Worm (Caenorhabditis elegans) whole organism, midembryonic: ENCODE data around the gene R07C12.3.
"Not testable (repeated sequence)": the region's sequence is repeated elsewhere in the genome, so short reads cannot be mapped to it uniquely, and the experiment has no call there.

Source experiments
- T22C8.4 ChIP-seq: fragments of 200-800 bp; sonication (Bioruptor generic); IDR thresholded peaks from 2 replicates; pipeline ENCODE4 v1.3.6; 2022; ENCODE audit warnings: missing genetic modification characterization, missing compliant biosample characterization
- cog-1 ChIP-seq: sonication (generic microtip); optimal IDR thresholded peaks from 2 replicates; lab custom pipeline; 2016; ENCODE audit warnings: missing genetic modification characterization, missing compliant biosample characterization
- flt-1 ChIP-seq: fragments of 200-800 bp; sonication (Bioruptor generic); IDR thresholded peaks from 2 replicates; pipeline ENCODE4 v1.3.6; 2022; ENCODE audit warnings: missing genetic modification characterization, missing compliant biosample characterization
- klf-2 ChIP-seq: fragments of 200-800 bp; sonication (Bioruptor generic); conservative IDR thresholded peaks from 2 replicates; pipeline ENCODE4 v1.3.6; 2022; ENCODE audit warnings: missing genetic modification reagents, missing genetic modification characterization, missing compliant biosample characterization
- med-1 ChIP-seq: sonication (generic microtip); optimal IDR thresholded peaks from 2 replicates; lab custom pipeline; 2017; ENCODE audit warnings: missing genetic modification characterization, mild to moderate bottlenecking, missing compliant biosample characterization, antibody characterized with exemption, missing genetic modification reagents; ENCODE audit not compliant: insufficient read depth
- ref-1 ChIP-seq: fragments of 200-800 bp; sonication (Bioruptor generic); conservative IDR thresholded peaks from 2 replicates; pipeline ENCODE4 v1.3.6; 2022; ENCODE audit warnings: missing genetic modification reagents, missing genetic modification characterization, missing compliant biosample characterization
- tab-1 ChIP-seq: fragments of 200-800 bp; sonication (Bioruptor generic); IDR thresholded peaks from 2 replicates; pipeline ENCODE4 v1.3.6; 2022; ENCODE audit warnings: missing genetic modification characterization, missing compliant biosample characterization
- ztf-23 ChIP-seq: fragments of 200-800 bp; sonication (Bioruptor generic); IDR thresholded peaks from 2 replicates; pipeline ENCODE4 v1.3.6; 2022; ENCODE audit warnings: missing genetic modification reagents, missing genetic modification characterization, missing compliant biosample characterization
- ztf-29 ChIP-seq: fragments of 200-800 bp; sonication (Bioruptor generic); IDR thresholded peaks from 2 replicates; pipeline ENCODE4 v1.3.6; 2022; ENCODE audit warnings: missing genetic modification reagents, missing genetic modification characterization, missing compliant biosample characterization

The R07C12.3 gene

DNA sequence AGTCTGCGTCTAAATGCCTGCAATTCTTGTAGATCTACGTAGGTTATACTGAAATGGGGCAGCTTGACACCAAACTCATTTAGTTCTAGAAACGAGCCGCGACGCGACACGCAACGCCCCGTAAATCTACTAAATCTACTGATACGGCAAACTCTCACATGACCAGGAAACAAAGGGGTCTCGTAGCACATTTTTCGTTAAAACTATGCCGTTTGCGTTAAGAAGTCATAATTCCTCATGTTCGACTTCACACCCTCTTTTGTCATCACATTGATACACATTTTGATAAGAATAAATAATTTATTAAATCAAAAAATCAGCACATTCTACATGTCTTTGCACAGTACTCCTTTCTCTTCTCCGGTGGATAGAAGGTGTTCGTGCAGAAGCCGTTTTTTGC, 23.8 kb upstream of the R07C12.3 start:
- TF ChIP-seq cog-1 (no peak), med-1 (no peak), tab-1 (GFP tag; lab: Robert Waterston, UW) (no peak), T22C8.4 (GFP tag; lab: Robert Waterston, UW) (no peak), ztf-29 (GFP tag; lab: Robert Waterston, UW) (no peak), ztf-23 (GFP tag; lab: Robert Waterston, UW) (no peak), ref-1 (no peak), flt-1 (GFP tag; lab: Robert Waterston, UW) (no peak), klf-2 (GFP tag; lab: Robert Waterston, UW) (no peak)

DNA sequence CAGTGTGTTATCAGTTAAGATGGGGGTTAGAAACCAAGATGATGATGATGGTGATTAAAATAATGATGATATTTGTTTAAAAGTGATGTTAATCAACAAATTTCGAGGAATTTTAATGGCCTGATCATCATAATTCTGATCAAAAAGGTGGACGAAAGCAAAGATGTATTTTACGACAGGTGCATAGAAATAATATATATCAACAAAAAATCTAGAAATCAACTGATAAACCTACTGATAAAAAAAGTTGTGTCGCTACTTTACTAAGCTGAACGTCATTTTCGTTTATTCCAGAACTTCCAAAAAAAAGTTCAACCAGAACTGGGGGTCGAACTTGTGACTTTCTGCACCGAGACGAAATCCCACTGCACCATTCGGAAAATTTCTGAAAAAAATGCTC, 21.8 kb upstream of the R07C12.3 start, which contains the start of gene mul-1:
TSS of gene mul-1 (minus strand) at position 84 of the 400 bp plus-strand sequence.
- no peak for TF ChIP-seq tab-1 (GFP tag; lab: Robert Waterston, UW)
- TF ChIP-seq cog-1, result no peak
- TF ChIP-seq ref-1, result no peak
- TF ChIP-seq ztf-29 (GFP tag; lab: Robert Waterston, UW), result no peak
- TF ChIP-seq flt-1 (GFP tag; lab: Robert Waterston, UW), result no peak
- TF ChIP-seq klf-2 (GFP tag; lab: Robert Waterston, UW), result no peak
- TF ChIP-seq med-1, result no peak
- no peak for TF ChIP-seq T22C8.4 (GFP tag; lab: Robert Waterston, UW)
- TF ChIP-seq ztf-23 (GFP tag; lab: Robert Waterston, UW), result no peak

DNA sequence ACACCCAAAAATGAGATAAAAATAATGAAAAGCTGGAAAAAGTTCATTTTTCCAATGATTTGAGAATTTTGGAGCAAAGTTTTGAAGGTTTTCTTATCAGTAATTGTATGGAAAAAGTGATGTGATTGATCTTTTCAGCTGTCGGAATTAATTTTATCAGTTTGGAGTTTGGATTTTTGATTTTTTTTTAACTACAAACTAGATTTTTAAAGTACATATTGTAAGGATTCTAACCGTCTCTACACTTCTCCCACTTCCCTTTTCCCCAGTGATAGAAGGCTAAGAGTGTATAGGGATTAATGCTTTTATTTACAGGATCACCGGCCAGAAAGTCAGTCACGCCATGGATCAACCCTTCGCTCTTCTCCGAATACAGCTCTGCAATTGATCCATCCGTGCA, 19.2 kb upstream of the R07C12.3 start, which contains the start of gene F49F1.7:
TSS of gene F49F1.7 (minus strand) at position 101 of the 400 bp plus-strand sequence.
- TF ChIP-seq klf-2 (GFP tag; lab: Robert Waterston, UW); flt-1 (GFP tag; lab: Robert Waterston, UW); cog-1: not testable (repeated sequence)

DNA sequence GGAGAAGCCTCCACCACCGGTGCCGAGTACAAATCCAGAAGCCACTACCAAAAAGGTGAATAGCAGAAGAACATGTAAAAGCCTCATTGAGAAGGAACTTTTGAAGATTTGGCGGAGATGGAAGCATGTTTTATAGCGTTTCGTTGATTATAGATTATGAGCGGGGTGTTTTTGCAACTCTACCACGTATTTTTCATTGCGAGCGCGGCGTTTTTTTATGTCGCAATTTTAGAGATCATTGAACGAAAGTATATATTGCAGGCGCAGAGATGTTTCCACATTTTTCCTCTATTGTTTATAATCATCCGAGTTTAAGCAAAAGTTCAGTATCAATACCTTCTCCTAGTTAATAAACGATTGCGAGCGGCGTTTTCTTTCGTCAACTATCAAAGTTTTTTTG, 9.1 kb upstream of the R07C12.3 start, which contains the start of gene F49F1.17:
TSS of gene F49F1.17 (minus strand) at position 101 of the 400 bp plus-strand sequence.
- no peak for TF ChIP-seq klf-2 (GFP tag; lab: Robert Waterston, UW)
- TF ChIP-seq flt-1 (GFP tag; lab: Robert Waterston, UW), result no peak
- no peak for TF ChIP-seq ztf-29 (GFP tag; lab: Robert Waterston, UW)
- TF ChIP-seq ref-1, result no peak
- TF ChIP-seq tab-1 (GFP tag; lab: Robert Waterston, UW), result no peak

DNA sequence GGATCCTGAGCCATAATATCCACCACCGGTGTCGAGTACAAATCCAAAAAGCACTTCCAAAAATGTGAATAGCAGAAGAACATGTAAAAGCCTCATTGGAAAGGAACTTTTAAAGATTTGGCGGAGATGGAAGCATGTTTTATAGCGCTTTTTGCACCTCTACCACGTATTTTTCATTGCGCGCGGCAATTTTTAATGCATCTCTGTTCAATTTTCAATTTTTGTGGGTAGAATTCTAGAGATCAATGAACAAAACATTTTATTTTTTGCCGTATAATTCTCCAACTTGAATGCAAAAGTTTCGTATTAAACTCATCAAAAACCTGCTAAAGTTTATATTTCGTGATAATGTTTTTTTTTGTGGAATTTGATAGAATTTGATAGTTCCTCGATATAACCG, 7.4 kb upstream of the R07C12.3 start, which contains the start of gene F49F1.9:
TSS of gene F49F1.9 (minus strand) at position 101 of the 400 bp plus-strand sequence.
- no peak for TF ChIP-seq ref-1
- TF ChIP-seq T22C8.4 (GFP tag; lab: Robert Waterston, UW), result no peak
- no peak for TF ChIP-seq med-1
- TF ChIP-seq ztf-23 (GFP tag; lab: Robert Waterston, UW), result no peak
- no peak for TF ChIP-seq cog-1
- TF ChIP-seq tab-1 (GFP tag; lab: Robert Waterston, UW), result no peak
- no peak for TF ChIP-seq klf-2 (GFP tag; lab: Robert Waterston, UW)
- no peak for TF ChIP-seq ztf-29 (GFP tag; lab: Robert Waterston, UW)
- no peak for TF ChIP-seq flt-1 (GFP tag; lab: Robert Waterston, UW)

DNA sequence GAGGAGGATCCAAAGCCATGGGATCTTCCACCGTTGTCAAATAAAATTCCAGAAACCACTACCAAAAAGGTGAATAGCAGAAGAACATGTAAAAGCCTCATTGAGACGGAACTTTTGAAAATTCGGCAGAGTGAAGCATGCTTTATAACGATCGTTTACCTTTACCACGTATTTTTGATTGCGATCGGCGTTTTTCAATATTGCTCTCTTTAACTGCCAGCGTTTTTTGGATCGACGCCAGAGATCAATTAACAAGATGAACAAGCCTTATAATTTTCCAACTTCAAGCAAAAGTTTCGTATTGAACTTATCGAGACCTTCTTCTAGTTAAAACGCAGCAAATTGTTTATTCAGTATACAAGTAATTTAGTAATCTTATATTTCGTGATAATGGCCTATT, 5.9 kb upstream of the R07C12.3 start, which contains the start of gene F49F1.10:
TSS of gene F49F1.10 (minus strand) at position 101 of the 400 bp plus-strand sequence.
- TF ChIP-seq ztf-23 (GFP tag; lab: Robert Waterston, UW) (no peak), klf-2 (GFP tag; lab: Robert Waterston, UW) (no peak), med-1 (no peak), tab-1 (GFP tag; lab: Robert Waterston, UW) (no peak), ref-1 (no peak), flt-1 (GFP tag; lab: Robert Waterston, UW) (no peak), T22C8.4 (GFP tag; lab: Robert Waterston, UW) (no peak), ztf-29 (GFP tag; lab: Robert Waterston, UW) (no peak), cog-1 (no peak)

DNA sequence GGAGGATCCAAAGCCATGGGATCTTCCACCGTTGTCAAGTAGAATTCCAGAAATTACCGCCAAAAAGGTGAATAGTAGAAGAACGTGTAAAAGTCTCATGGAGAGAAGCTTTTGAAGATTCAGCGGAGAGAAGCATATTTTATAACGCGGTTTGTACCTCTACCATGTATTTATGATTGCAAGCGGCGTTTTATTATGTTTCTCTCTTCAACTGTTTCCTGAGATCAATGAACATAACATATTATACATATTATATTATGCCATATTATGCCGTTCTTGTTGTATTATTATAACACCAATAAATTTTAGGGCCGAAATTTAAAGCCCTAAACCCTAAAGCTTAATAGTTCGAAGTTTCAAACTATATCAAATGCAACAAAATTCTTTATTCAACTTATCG, 4.6 kb upstream of the R07C12.3 start, which contains the start of gene F49F1.18:
TSS of gene F49F1.18 (minus strand) at position 101 of the 400 bp plus-strand sequence.
- TF ChIP-seq flt-1 (GFP tag; lab: Robert Waterston, UW), result no peak
- TF ChIP-seq cog-1, result no peak

DNA sequence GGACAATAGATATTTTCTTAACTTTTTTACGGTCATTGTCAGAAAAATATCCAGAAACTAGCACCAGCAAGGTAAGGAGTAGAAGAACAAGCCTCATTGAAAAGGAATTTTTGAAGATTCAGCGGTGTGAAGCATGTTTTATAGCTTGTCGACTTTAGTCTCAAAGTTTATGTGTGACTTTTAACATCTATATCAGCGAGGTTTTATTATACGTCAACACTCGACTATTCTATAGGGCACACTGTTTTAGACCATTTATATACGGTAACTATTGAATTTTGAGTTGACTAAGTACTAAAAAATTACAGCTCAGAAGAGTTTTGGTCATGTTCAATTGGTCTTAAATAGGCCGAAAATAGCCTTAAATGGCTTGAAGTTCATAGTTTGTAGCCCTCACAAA, 3.6 kb upstream of the R07C12.3 start, which contains the start of gene F49F1.11:
TSS of gene F49F1.11 (minus strand) at position 101 of the 400 bp plus-strand sequence.
- TF ChIP-seq flt-1 (GFP tag; lab: Robert Waterston, UW) (no peak), ztf-23 (GFP tag; lab: Robert Waterston, UW) (no peak), cog-1 (no peak), ztf-29 (GFP tag; lab: Robert Waterston, UW) (no peak), tab-1 (GFP tag; lab: Robert Waterston, UW) (no peak), T22C8.4 (GFP tag; lab: Robert Waterston, UW) (no peak), ref-1 (no peak), med-1 (no peak), klf-2 (GFP tag; lab: Robert Waterston, UW) (no peak)

DNA sequence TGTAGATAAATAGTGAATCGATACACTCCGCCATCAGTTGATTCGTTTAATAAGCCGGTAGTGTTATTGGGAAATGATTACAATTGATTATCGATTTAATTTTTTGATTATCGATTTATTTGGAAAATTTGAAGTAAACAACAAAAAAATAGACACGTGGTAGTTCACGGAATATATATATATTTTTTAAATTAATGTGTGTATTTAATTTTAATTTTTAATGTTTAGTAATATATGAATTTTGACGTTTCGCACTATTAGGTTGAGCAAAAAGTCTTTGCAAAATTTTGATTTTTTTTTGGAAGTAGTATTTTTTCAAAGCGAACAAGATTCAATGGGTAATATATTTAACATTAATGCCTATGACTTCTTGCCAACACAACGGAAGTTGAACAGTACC, 1.9 kb upstream of the R07C12.3 start, which contains the start of gene F49F1.12:
TSS of gene F49F1.12 (minus strand) at position 101 of the 400 bp plus-strand sequence.
- not testable (repeated sequence) for TF ChIP-seq tab-1 (GFP tag; lab: Robert Waterston, UW); med-1; ztf-29 (GFP tag; lab: Robert Waterston, UW)

DNA sequence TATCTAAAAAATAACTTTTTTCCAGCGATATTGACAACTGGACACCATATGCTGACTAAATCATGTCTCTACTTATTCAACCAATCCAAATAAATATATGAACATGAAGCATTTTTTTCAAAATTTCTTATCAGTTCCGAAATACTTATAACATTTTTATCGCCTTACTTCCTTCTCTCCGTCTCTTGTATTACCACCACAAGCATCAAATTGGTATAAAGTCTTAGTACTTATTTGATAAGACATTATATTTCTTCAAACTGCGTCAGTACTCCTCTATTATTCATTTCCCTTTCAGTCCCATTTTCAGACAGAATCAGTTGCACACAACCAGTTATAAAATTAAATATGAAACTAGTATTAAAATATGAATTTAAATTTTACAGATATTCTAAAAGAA, 3.0 kb downstream of the R07C12.3 start:
- TF ChIP-seq med-1, result no peak
- no peak for TF ChIP-seq ztf-23 (GFP tag; lab: Robert Waterston, UW)
- no peak for TF ChIP-seq ref-1
- no peak for TF ChIP-seq T22C8.4 (GFP tag; lab: Robert Waterston, UW)
- no peak for TF ChIP-seq cog-1
- no peak for TF ChIP-seq tab-1 (GFP tag; lab: Robert Waterston, UW)
- TF ChIP-seq ztf-29 (GFP tag; lab: Robert Waterston, UW), result no peak
- TF ChIP-seq flt-1 (GFP tag; lab: Robert Waterston, UW), result no peak
- no peak for TF ChIP-seq klf-2 (GFP tag; lab: Robert Waterston, UW)
